Worm (Caenorhabditis elegans) whole organism, late embryonic: ENCODE data around the gene sec-3.

Experiments used
- C38D4.7 ChIP-seq: fragments of 200-800 bp; sonication (Bioruptor generic); optimal IDR thresholded peaks from 2 replicates; lab custom pipeline; 2018; ENCODE audit warnings: mild to moderate bottlenecking, missing genetic modification characterization, moderate library complexity, missing compliant biosample characterization
- F13H6.1 ChIP-seq: sonication (generic microtip); optimal IDR thresholded peaks from 2 replicates; lab custom pipeline; 2016; ENCODE audit warnings: missing genetic modification characterization, missing compliant biosample characterization
- K09A11.1 ChIP-seq: sonication (generic microtip); optimal IDR thresholded peaks from 2 replicates; lab custom pipeline; 2017; ENCODE audit warnings: antibody characterized with exemption, mild to moderate bottlenecking, missing genetic modification characterization, missing compliant biosample characterization; ENCODE audit not compliant: insufficient read depth
- T23F11.4 ChIP-seq: fragments of 200-800 bp; sonication (Bioruptor generic); optimal IDR thresholded peaks from 2 replicates; lab custom pipeline; 2018; ENCODE audit warnings: mild to moderate bottlenecking, missing genetic modification characterization, missing compliant biosample characterization
- Y22D7AL.16 ChIP-seq: sonication (generic microtip); optimal IDR thresholded peaks from 2 replicates; lab custom pipeline; 2016; ENCODE audit warnings: missing genetic modification characterization, missing compliant biosample characterization
- ahr-1 ChIP-seq: sonication (generic microtip); optimal IDR thresholded peaks from 2 replicates; lab custom pipeline; 2016; ENCODE audit warnings: missing genetic modification characterization, missing compliant biosample characterization
- ceh-14 ChIP-seq: sonication (generic microtip); optimal IDR thresholded peaks from 2 replicates; lab custom pipeline; 2016; ENCODE audit warnings: missing genotype, missing genetic modification characterization, missing compliant biosample characterization
- ceh-2 ChIP-seq: sonication (generic microtip); optimal IDR thresholded peaks from 2 replicates; lab custom pipeline; 2016; ENCODE audit warnings: missing genotype, missing genetic modification characterization, missing compliant biosample characterization
- ceh-24 ChIP-seq: sonication (generic microtip); optimal IDR thresholded peaks from 2 replicates; lab custom pipeline; 2016; ENCODE audit warnings: mild to moderate bottlenecking, missing genetic modification characterization, missing compliant biosample characterization
- ceh-30 ChIP-seq: fragments of 150-350 bp; optimal IDR thresholded peaks from 2 replicates; lab custom pipeline; 2014; ENCODE audit warnings: missing biosample characterization, missing genetic modification characterization
- ceh-31 ChIP-seq: sonication (generic microtip); optimal IDR thresholded peaks from 2 replicates; lab custom pipeline; 2016; ENCODE audit warnings: missing genetic modification characterization, missing compliant biosample characterization
- ceh-34 ChIP-seq: sonication (generic microtip); optimal IDR thresholded peaks from 2 replicates; lab custom pipeline; 2016; ENCODE audit warnings: mild to moderate bottlenecking, missing genetic modification characterization, missing compliant biosample characterization
- ceh-6 ChIP-seq: fragments of 200-800 bp; sonication (Bioruptor generic); optimal IDR thresholded peaks from 2 replicates; lab custom pipeline; 2018; ENCODE audit warnings: mild to moderate bottlenecking, missing genetic modification characterization, missing compliant biosample characterization
- ceh-9 ChIP-seq: sonication (generic microtip); optimal IDR thresholded peaks from 2 replicates; lab custom pipeline; 2016; ENCODE audit warnings: mild to moderate bottlenecking, missing genetic modification characterization, inconsistent platforms, missing compliant biosample characterization
- dmd-4 ChIP-seq: sonication (generic microtip); optimal IDR thresholded peaks from 2 replicates; lab custom pipeline; 2016; ENCODE audit warnings: borderline replicate concordance, missing genetic modification characterization, missing compliant biosample characterization
- dve-1 ChIP-seq: sonication (generic microtip); optimal IDR thresholded peaks from 2 replicates; lab custom pipeline; 2017; ENCODE audit warnings: antibody characterized with exemption, mild to moderate bottlenecking, missing genetic modification characterization, missing compliant biosample characterization
- elt-2 ChIP-seq: sonication (generic microtip); optimal IDR thresholded peaks from 2 replicates; lab custom pipeline; 2016; ENCODE audit warnings: missing genetic modification reagents, missing genetic modification characterization, missing compliant biosample characterization
- elt-4 ChIP-seq: sonication (generic microtip); optimal IDR thresholded peaks from 2 replicates; lab custom pipeline; 2016; ENCODE audit warnings: missing genetic modification characterization, missing compliant biosample characterization
- ets-4 ChIP-seq: sonication (generic microtip); optimal IDR thresholded peaks from 2 replicates; lab custom pipeline; 2016; ENCODE audit warnings: missing genetic modification characterization, missing compliant biosample characterization
- eyg-1 ChIP-seq: sonication (generic microtip); optimal IDR thresholded peaks from 2 replicates; lab custom pipeline; 2016; ENCODE audit warnings: missing genotype, missing genetic modification characterization, missing compliant biosample characterization
- fax-1 ChIP-seq: sonication (generic microtip); optimal IDR thresholded peaks from 2 replicates; lab custom pipeline; 2016; ENCODE audit warnings: missing genotype, missing genetic modification characterization, missing compliant biosample characterization
- fkh-10 ChIP-seq: fragments of 150-350 bp; optimal IDR thresholded peaks from 2 replicates; lab custom pipeline; 2014; ENCODE audit warnings: missing biosample characterization, missing genetic modification reagents, missing genetic modification characterization
- fkh-6 ChIP-seq: sonication (generic microtip); optimal IDR thresholded peaks from 2 replicates; lab custom pipeline; 2016; ENCODE audit warnings: missing genetic modification characterization, missing compliant biosample characterization
- gmeb-2 ChIP-seq: sonication (generic microtip); optimal IDR thresholded peaks from 2 replicates; lab custom pipeline; 2016; ENCODE audit warnings: missing genetic modification characterization, inconsistent platforms, missing compliant biosample characterization
- hlh-13 ChIP-seq: fragments of 200-800 bp; sonication (Bioruptor generic); optimal IDR thresholded peaks from 2 replicates; lab custom pipeline; 2018; ENCODE audit warnings: mild to moderate bottlenecking, missing genetic modification characterization, missing compliant biosample characterization
- hlh-15 ChIP-seq: sonication (generic microtip); optimal IDR thresholded peaks from 2 replicates; lab custom pipeline; 2016; ENCODE audit warnings: missing genetic modification characterization, missing compliant biosample characterization
- hlh-30 ChIP-seq: sonication (generic microtip); optimal IDR thresholded peaks from 2 replicates; lab custom pipeline; 2017; ENCODE audit warnings: antibody characterized with exemption, missing genetic modification characterization, missing compliant biosample characterization; ENCODE audit not compliant: insufficient read depth
- hlh-8 ChIP-seq: sonication (generic microtip); optimal IDR thresholded peaks from 2 replicates; lab custom pipeline; 2016; ENCODE audit warnings: missing genotype, missing genetic modification characterization, missing compliant biosample characterization
- lin-11 ChIP-seq: fragments of 200-800 bp; sonication (Bioruptor generic); optimal IDR thresholded peaks from 2 replicates; lab custom pipeline; 2018; ENCODE audit warnings: mild to moderate bottlenecking, missing genetic modification characterization, missing compliant biosample characterization
- madf-2 ChIP-seq: sonication (generic microtip); optimal IDR thresholded peaks from 2 replicates; lab custom pipeline; 2017; ENCODE audit warnings: missing genetic modification characterization, missing compliant biosample characterization
- nfya-1 ChIP-seq: sonication (generic microtip); optimal IDR thresholded peaks from 2 replicates; lab custom pipeline; 2017; ENCODE audit warnings: missing genetic modification characterization, mild to moderate bottlenecking, missing compliant biosample characterization, antibody characterized with exemption, moderate library complexity
- nhr-11 ChIP-seq: fragments of 150-350 bp; optimal IDR thresholded peaks from 2 replicates; lab custom pipeline; 2014; ENCODE audit warnings: missing biosample characterization, missing genetic modification characterization
- nhr-232 ChIP-seq: sonication (generic microtip); optimal IDR thresholded peaks from 2 replicates; lab custom pipeline; 2016; ENCODE audit warnings: missing genetic modification characterization, missing compliant biosample characterization
- odd-2 ChIP-seq: sonication (generic microtip); optimal IDR thresholded peaks from 2 replicates; lab custom pipeline; 2017; ENCODE audit warnings: antibody characterized with exemption, mild to moderate bottlenecking, missing genetic modification characterization, missing compliant biosample characterization
- pat-9 ChIP-seq: fragments of 200-800 bp; sonication (Bioruptor generic); optimal IDR thresholded peaks from 2 replicates; lab custom pipeline; 2018; ENCODE audit warnings: mild to moderate bottlenecking, missing genetic modification characterization, moderate library complexity, missing compliant biosample characterization
- pax-1 ChIP-seq: fragments of 150-350 bp; optimal IDR thresholded peaks from 2 replicates; lab custom pipeline; 2014; ENCODE audit warnings: missing biosample characterization, missing genetic modification characterization
- pha-2 ChIP-seq: sonication (generic microtip); optimal IDR thresholded peaks from 2 replicates; lab custom pipeline; 2017; ENCODE audit warnings: mild to moderate bottlenecking, missing genetic modification characterization, missing compliant biosample characterization
- pha-4 ChIP-seq: fragments of 150-350 bp; optimal IDR thresholded peaks from 2 replicates; lab custom pipeline; 2018; ENCODE audit warnings: missing biosample characterization, missing genetic modification reagents, missing genetic modification characterization
- pros-1 ChIP-seq: fragments of 150-350 bp; optimal IDR thresholded peaks from 2 replicates; lab custom pipeline; 2014; ENCODE audit warnings: missing biosample characterization, missing genetic modification reagents, missing genetic modification characterization
- ref-2 ChIP-seq: sonication (generic microtip); optimal IDR thresholded peaks from 2 replicates; lab custom pipeline; 2016; ENCODE audit warnings: missing genetic modification characterization, missing compliant biosample characterization
- rnt-1 ChIP-seq: sonication (generic microtip); optimal IDR thresholded peaks from 2 replicates; lab custom pipeline; 2016; ENCODE audit warnings: missing genetic modification characterization, missing compliant biosample characterization
- sdc-2 ChIP-seq: sonication (generic microtip); optimal IDR thresholded peaks from 2 replicates; lab custom pipeline; 2016; ENCODE audit warnings: missing genotype, missing genetic modification characterization, missing compliant biosample characterization
- sox-2 ChIP-seq: fragments of 200-800 bp; sonication (Bioruptor generic); IDR thresholded peaks from 2 replicates; pipeline ENCODE4 v1.3.6; 2022; ENCODE audit warnings: missing genetic modification reagents, missing genetic modification characterization, missing compliant biosample characterization
- sox-4 ChIP-seq: sonication (generic microtip); optimal IDR thresholded peaks from 2 replicates; lab custom pipeline; 2017; ENCODE audit warnings: mild to moderate bottlenecking, missing genetic modification characterization, inconsistent platforms, missing compliant biosample characterization
- syd-9 ChIP-seq: sonication (generic microtip); optimal IDR thresholded peaks from 2 replicates; lab custom pipeline; 2016; ENCODE audit warnings: mild to moderate bottlenecking, missing genetic modification characterization, moderate library complexity, missing compliant biosample characterization
- tbx-2 ChIP-seq: sonication (generic microtip); optimal IDR thresholded peaks from 2 replicates; lab custom pipeline; 2016; ENCODE audit warnings: missing genetic modification characterization, missing compliant biosample characterization
- tbx-7 ChIP-seq: sonication (generic microtip); optimal IDR thresholded peaks from 2 replicates; lab custom pipeline; 2016; ENCODE audit warnings: missing genotype, missing genetic modification characterization, missing compliant biosample characterization
- unc-3 ChIP-seq, 2 experiments: fragments of 200-800 bp in 1 of 2; sonication (Bioruptor generic) in 1 of 2; sonication (generic microtip) in 1 of 2; conservative IDR thresholded peaks in 1 of 2; optimal IDR thresholded peaks in 1 of 2; 2 replicates each; pipeline versions ENCODE4 v1.3.6 to Lab custom; 2016 to 2022; ENCODE audit warnings: missing compliant biosample characterization in 2 of 2, missing genetic modification characterization in 2 of 2, missing genetic modification reagents in 1 of 2
- unc-42 ChIP-seq: sonication (generic microtip); optimal IDR thresholded peaks from 2 replicates; lab custom pipeline; 2016; ENCODE audit warnings: missing genotype, missing genetic modification characterization, missing compliant biosample characterization
- unc-55 ChIP-seq: sonication (generic microtip); optimal IDR thresholded peaks from 2 replicates; lab custom pipeline; 2017; ENCODE audit warnings: missing biosample characterization, missing genetic modification reagents, missing genetic modification characterization
- unc-86 ChIP-seq: sonication (generic microtip); optimal IDR thresholded peaks from 2 replicates; lab custom pipeline; 2016; ENCODE audit warnings: missing genetic modification characterization, missing compliant biosample characterization
- zip-5 ChIP-seq: sonication (generic microtip); optimal IDR thresholded peaks from 2 replicates; lab custom pipeline; 2016; ENCODE audit warnings: missing genetic modification characterization, missing compliant biosample characterization
- ztf-16 ChIP-seq: sonication (generic microtip); optimal IDR thresholded peaks from 2 replicates; lab custom pipeline; 2017; ENCODE audit warnings: missing genetic modification characterization, missing compliant biosample characterization

The sec-3 gene

DNA sequence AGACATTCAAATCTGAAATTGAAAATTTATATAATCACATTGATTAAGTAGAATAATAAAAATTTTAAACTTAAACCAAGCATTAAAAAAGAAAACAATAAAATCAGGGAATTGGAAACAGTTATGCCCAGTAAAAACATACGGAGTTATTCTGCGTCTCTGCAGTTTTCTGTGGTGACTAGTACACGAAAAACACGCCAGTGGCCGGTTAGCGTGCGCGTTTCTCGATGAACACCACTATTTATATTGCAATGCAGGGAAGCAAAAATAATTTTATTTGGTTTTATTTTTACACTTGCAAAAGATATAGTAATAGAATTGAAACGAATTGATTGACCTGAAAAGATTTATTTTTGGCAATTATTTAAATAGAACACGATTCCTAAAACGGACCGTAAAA, at the start of gene sec-3:
Gene sec-3, minus strand, starts transcription at position 21 of the 400 bp plus-strand sequence.
- TF ChIP-seq fkh-6 (tag; lab: Kevin White, UChicago) (peak; percentile 6), eyg-1 (no peak), sox-2 (GFP tag; lab: Robert Waterston, UW) (peak; percentile 42; the same call in 1 of the 2 replicates), tbx-2 (peak; percentile 77), unc-86 (tag; lab: Kevin White, UChicago) (peak; percentile 47), nhr-232 (no peak), nhr-11 (no peak), hlh-30 (tag; lab: Kevin White, UChicago) (no peak), syd-9 (tag; lab: Kevin White, UChicago) (peak; percentile 28), pros-1 (no peak), ceh-6 (GFP tag; lab: Kevin White, UChicago) (no peak), ztf-16 (peak; percentile 68), unc-55 (peak; percentile 7), lin-11 (tag; lab: Kevin White, UChicago) (peak; percentile 51), dve-1 (peak; percentile 29), rnt-1 (tag; lab: Kevin White, UChicago) (peak; percentile 43), zip-5 (tag; lab: Kevin White, UChicago) (no peak), ceh-30 (tag; lab: Kevin White, UChicago) (peak; percentile 41), madf-2 (tag; lab: Kevin White, UChicago) (peak; percentile 53), C38D4.7 (GFP tag; lab: Kevin White, UChicago) (peak; percentile 48), ceh-9 (tag; lab: Kevin White, UChicago) (no peak), sdc-2 (peak; percentile 77), ceh-34 (tag; lab: Kevin White, UChicago) (peak; percentile 76), fax-1 (peak; percentile 18), ceh-24 (tag; lab: Kevin White, UChicago) (no peak), K09A11.1 (no peak), elt-4 (tag; lab: Kevin White, UChicago) (no peak), elt-2 (tag; lab: Kevin White, UChicago) (peak; percentile 63), ets-4 (peak; percentile 27), ref-2 (peak; percentile 65), tbx-7 (tag; lab: Kevin White, UChicago) (no peak), hlh-13 (GFP tag; lab: Kevin White, UChicago) (no peak), hlh-8 (tag; lab: Kevin White, UChicago) (peak; percentile 46), T23F11.4 (GFP tag; lab: Kevin White, UChicago) (no peak), ceh-31 (tag; lab: Kevin White, UChicago) (peak; percentile 79), unc-3 (GFP tag; conservative IDR thresholded peaks at IDR 0.05; lab: Robert Waterston, UW) (no peak), unc-3 (tag; optimal IDR thresholded peaks at IDR 0.05; lab: Kevin White, UChicago) (peak; percentile 38), ceh-14 (tag; lab: Kevin White, UChicago) (peak; percentile 53), dmd-4 (tag; lab: Kevin White, UChicago) (peak; percentile 21), pax-1 (no peak), pat-9 (tag; lab: Kevin White, UChicago) (peak; percentile 3), F13H6.1 (tag; lab: Kevin White, UChicago) (no peak), nfya-1 (tag; lab: Kevin White, UChicago) (peak; percentile 78), odd-2 (tag; lab: Kevin White, UChicago) (no peak), ceh-2 (tag; lab: Kevin White, UChicago) (peak; percentile 31), gmeb-2 (tag; lab: Kevin White, UChicago) (peak; percentile 37), fkh-10 (GFP tag; lab: Kevin White, UChicago) (no peak), pha-2 (tag; lab: Kevin White, UChicago) (peak; percentile 42), ahr-1 (tag; lab: Kevin White, UChicago) (no peak), pha-4 (tag; lab: Kevin White, UChicago) (no peak), sox-4 (tag; lab: Kevin White, UChicago) (peak; percentile 21), unc-42 (peak; percentile 64), Y22D7AL.16 (tag; lab: Kevin White, UChicago) (peak; percentile 43), hlh-15 (no peak)
